Worm (Caenorhabditis elegans): ENCODE measurements around the gene col-164.

The col-164 gene

ce11 chrX:2108182-2108581 lies 14.9 kb downstream of the col-164 start:
- no peak for TF ChIP-seq lin-13 (GFP tag; optimal IDR thresholded peaks at IDR 0.05)
- no peak for TF ChIP-seq fkh-8 (tag; optimal IDR thresholded peaks at IDR 0.05)
- TF ChIP-seq isw-1 (GFP tag; IDR thresholded peaks at IDR 0.05): no peak
- no peak for TF ChIP-seq aly-2 (tag; optimal IDR thresholded peaks at IDR 0.05)
- no peak for TF ChIP-seq nhr-47 (tag; optimal IDR thresholded peaks at IDR 0.05)
- TF ChIP-seq sox-4 (tag; optimal IDR thresholded peaks at IDR 0.05): no peak
- TF ChIP-seq lsy-2 (tag; optimal IDR thresholded peaks at IDR 0.05): no peak
- no peak for TF ChIP-seq nhr-11 (tag; optimal IDR thresholded peaks at IDR 0.05)
- TF ChIP-seq blmp-1 (tag; optimal IDR thresholded peaks at IDR 0.05): peak; percentile 62
- TF ChIP-seq nhr-20 (tag; optimal IDR thresholded peaks at IDR 0.05): no peak
- TF ChIP-seq ama-1 (optimal IDR thresholded peaks at IDR 0.05): no peak
- peak; percentile 1 for TF ChIP-seq skn-1 (tag; optimal IDR thresholded peaks at IDR 0.05)
- TF ChIP-seq elt-3 (tag; optimal IDR thresholded peaks at IDR 0.05): no peak
- TF ChIP-seq nhr-71 (tag; optimal IDR thresholded peaks at IDR 0.05): no peak
- TF ChIP-seq lin-14 (GFP tag; optimal IDR thresholded peaks at IDR 0.05): peak; percentile 54
- TF ChIP-seq rnt-1 (tag; optimal IDR thresholded peaks at IDR 0.05): peak; percentile 55
- TF ChIP-seq unc-30 (tag; optimal IDR thresholded peaks at IDR 0.05): no peak
- TF ChIP-seq unc-130 (tag; optimal IDR thresholded peaks at IDR 0.05): no peak
- no peak for TF ChIP-seq lin-39 (tag; optimal IDR thresholded peaks at IDR 0.05)
- no peak for TF ChIP-seq hlh-17 (GFP tag; optimal IDR thresholded peaks at IDR 0.05; ENCODE audit: borderline replicate concordance)
- no peak for TF ChIP-seq fkh-4 (tag; optimal IDR thresholded peaks at IDR 0.05; ENCODE audit: borderline replicate concordance)
- no peak for TF ChIP-seq sup-37 (GFP tag; optimal IDR thresholded peaks at IDR 0.05)
- TF ChIP-seq fkh-10 (GFP tag; optimal IDR thresholded peaks at IDR 0.05): no peak
- no peak for TF ChIP-seq egl-13 (tag; optimal IDR thresholded peaks at IDR 0.05)
- no peak for TF ChIP-seq pag-3 (tag; optimal IDR thresholded peaks at IDR 0.05; ENCODE audit: borderline replicate concordance, insufficient read depth)
- no peak for TF ChIP-seq efl-1 (optimal IDR thresholded peaks at IDR 0.05)
- no peak for TF ChIP-seq efl-1 (GFP tag; optimal IDR thresholded peaks at IDR 0.05 in 1 of 2)
- no peak for TF ChIP-seq Y116A8C.19 (tag; optimal IDR thresholded peaks at IDR 0.05; ENCODE audit: borderline replicate concordance)
- TF ChIP-seq nhr-12 (tag; optimal IDR thresholded peaks at IDR 0.05): no peak
- no peak for TF ChIP-seq irx-1 (tag; optimal IDR thresholded peaks at IDR 0.05)
- TF ChIP-seq alr-1 (tag; optimal IDR thresholded peaks at IDR 0.05; ENCODE audit: borderline replicate concordance): no peak
- TF ChIP-seq jun-1 (tag; optimal IDR thresholded peaks at IDR 0.05): no peak
- TF ChIP-seq lir-3 (tag; optimal IDR thresholded peaks at IDR 0.05; ENCODE audit: poor library complexity): no peak
- no peak for TF ChIP-seq dpl-1 (GFP tag; optimal IDR thresholded peaks at IDR 0.05)
- peak in 1 of 2 experiments; percentile 16 for TF ChIP-seq lin-35 (GFP tag; optimal IDR thresholded peaks at IDR 0.05)
- TF ChIP-seq unc-62 (GFP tag; optimal IDR thresholded peaks at IDR 0.05): no peak
- no peak for TF ChIP-seq lin-15B (tag; optimal IDR thresholded peaks at IDR 0.05)
- TF ChIP-seq fos-1 (tag; optimal IDR thresholded peaks at IDR 0.05): no peak
- no peak for TF ChIP-seq nhr-77 (tag; optimal IDR thresholded peaks at IDR 0.05)
- no peak for TF ChIP-seq mab-9 (GFP tag; IDR thresholded peaks at IDR 0.05)
- no peak for TF ChIP-seq zag-1 (tag; optimal IDR thresholded peaks at IDR 0.05)
- TF ChIP-seq snpc-4 (tag; optimal IDR thresholded peaks at IDR 0.05): no peak
- TF ChIP-seq ceh-82 (tag; optimal IDR thresholded peaks at IDR 0.05): no peak

ce11 chrX:2108682-2109081 lies 15.4 kb downstream of the col-164 start, which contains the start of gene F53B1.2:
Gene F53B1.2, plus strand, starts transcription at chrX:2108982.
- TF ChIP-seq nhr-11 (tag; optimal IDR thresholded peaks at IDR 0.05): no peak
- no peak for TF ChIP-seq sox-4 (tag; optimal IDR thresholded peaks at IDR 0.05)
- TF ChIP-seq elt-2 (tag; optimal IDR thresholded peaks at IDR 0.05): no peak
- TF ChIP-seq xbp-1 (tag; optimal IDR thresholded peaks at IDR 0.05): no peak
- no peak for TF ChIP-seq rnt-1 (tag; optimal IDR thresholded peaks at IDR 0.05)
- no peak for TF ChIP-seq pax-3 (tag; optimal IDR thresholded peaks at IDR 0.05)
- no peak for TF ChIP-seq tbx-2 (tag; optimal IDR thresholded peaks at IDR 0.05)
- TF ChIP-seq blmp-1 (tag; optimal IDR thresholded peaks at IDR 0.05): no peak
- no peak for TF ChIP-seq ceh-90 (tag; optimal IDR thresholded peaks at IDR 0.05)
